Worm (Caenorhabditis elegans): ENCODE measurements around the gene M117.1.
"Not testable (repeated sequence)": the region's sequence is repeated elsewhere in the genome, so short reads cannot be mapped to it uniquely, and the experiment has no call there.

DNA sequence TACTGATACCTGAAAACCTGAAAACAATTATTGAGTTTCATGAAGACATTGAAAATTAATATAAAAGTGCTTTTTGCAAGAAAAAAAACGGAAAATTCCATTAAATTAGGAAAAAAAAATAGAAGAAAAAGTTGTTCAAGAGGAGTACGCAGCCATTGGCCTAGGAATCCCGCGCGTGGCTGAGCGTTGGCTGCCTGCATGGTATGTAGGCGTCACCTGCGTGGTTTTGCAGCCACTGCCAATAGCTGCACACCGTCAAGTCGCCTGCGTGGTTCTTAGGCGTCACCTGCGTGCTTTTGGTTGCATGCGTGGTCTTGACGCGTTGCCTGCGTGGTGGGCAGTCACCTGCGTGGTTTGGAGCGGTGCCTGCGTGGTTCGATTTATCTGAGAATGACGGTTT lies 14.0 kb downstream of the M117.1 start, which contains the start of gene M117.6:
- TF ChIP-seq sptf-1, nhr-28, ztf-11 (tag; optimal IDR thresholded peaks at IDR 0.05): not testable (repeated sequence)

Measured in whole organism, L1 larva.